Fruit fly (Drosophila melanogaster): ENCODE measurements around the gene Boh2.

Gene Boh2

dm6 chr2L:11155166-11155958, 23.5 kb upstream of the Boh2 start, which contains the start of gene CG6287:
Gene CG6287 (minus strand): TSS chr2L:11155721.
- peak; percentile 92 for TF ChIP-seq CG9948 (tag; optimal IDR thresholded peaks at IDR 0.05)
- peak; percentile 93 for TF ChIP-seq Snoo (tag; optimal IDR thresholded peaks at IDR 0.05)
- peak; percentile 97 for TF ChIP-seq Ets98B (GFP tag; IDR thresholded peaks at IDR 0.05)
- TF ChIP-seq EcR (GFP tag; optimal IDR thresholded peaks at IDR 0.05), result peak; percentile 99
- TF ChIP-seq CG8159 (tag; optimal IDR thresholded peaks at IDR 0.05), result peak; percentile 92
- peak; percentile 98 for TF ChIP-seq CG4496 (GFP tag; IDR thresholded peaks at IDR 0.05)
- peak; percentile 86 for TF ChIP-seq Pif1B (GFP tag; optimal IDR thresholded peaks at IDR 0.05)
- TF ChIP-seq CG17806 (tag; optimal IDR thresholded peaks at IDR 0.05), result peak; percentile 93
- peak; percentile 94 for TF ChIP-seq CG14655 (GFP tag; optimal IDR thresholded peaks at IDR 0.05)
- peak; percentile 81 for TF ChIP-seq fd96Ca (GFP tag; IDR thresholded peaks at IDR 0.05)
- TF ChIP-seq CG15710 (tag; optimal IDR thresholded peaks at IDR 0.05), result peak; percentile 90
- TF ChIP-seq gl (tag; optimal IDR thresholded peaks at IDR 0.05), result peak; percentile 71
- TF ChIP-seq CG8301 (tag; optimal IDR thresholded peaks at IDR 0.05), result peak; percentile 95
- TF ChIP-seq Pif1A (GFP tag; optimal IDR thresholded peaks at IDR 0.05), result peak; percentile 94
- peak; percentile 87 for TF ChIP-seq CG12605 (GFP tag; IDR thresholded peaks at IDR 0.05)
- peak; percentile 97 for TF ChIP-seq CG32121 (GFP tag; IDR thresholded peaks at IDR 0.05)
- peak; percentile 57 for TF ChIP-seq D1 (tag; optimal IDR thresholded peaks at IDR 0.05)
- peak; percentile 85 for TF ChIP-seq CG34367 (tag; optimal IDR thresholded peaks at IDR 0.05)
- TF ChIP-seq rn (GFP tag; IDR thresholded peaks at IDR 0.05), result peak; percentile 94
- no peak for TF ChIP-seq CG13204 (GFP tag; optimal IDR thresholded peaks at IDR 0.05)
- peak; percentile 87 for TF ChIP-seq CG10348 (GFP tag; IDR thresholded peaks at IDR 0.05)

- TF ChIP-seq CG17806 (tag; optimal IDR thresholded peaks at IDR 0.05) (no peak), Ets98B (GFP tag; IDR thresholded peaks at IDR 0.05) (no peak), rn (GFP tag; IDR thresholded peaks at IDR 0.05) (no peak), CG10348 (GFP tag; IDR thresholded peaks at IDR 0.05) (no peak), CG9948 (tag; optimal IDR thresholded peaks at IDR 0.05) (no peak), Pif1B (GFP tag; optimal IDR thresholded peaks at IDR 0.05) (no peak), CG14655 (GFP tag; optimal IDR thresholded peaks at IDR 0.05) (no peak), CG32121 (GFP tag; IDR thresholded peaks at IDR 0.05) (no peak), CG15710 (tag; optimal IDR thresholded peaks at IDR 0.05) (no peak), gl (tag; optimal IDR thresholded peaks at IDR 0.05) (no peak), CG4496 (GFP tag; IDR thresholded peaks at IDR 0.05) (0 out of 3 replicates have a peak, but pooled peaks have one; percentile 38), CG34367 (tag; optimal IDR thresholded peaks at IDR 0.05) (no peak), EcR (GFP tag; optimal IDR thresholded peaks at IDR 0.05) (no peak), CG12605 (GFP tag; IDR thresholded peaks at IDR 0.05) (peak; percentile 79), Snoo (tag; optimal IDR thresholded peaks at IDR 0.05) (no peak), fd96Ca (GFP tag; IDR thresholded peaks at IDR 0.05) (0 out of 3 replicates have a peak, but pooled peaks have one; percentile 29)
Measured at dm6 chr2L:11167997-11168396, 10.8 kb upstream of the Boh2 start.

dm6 chr2L:11168684-11169549, 9.9 kb upstream of the Boh2 start:
- TF ChIP-seq CG4496 (GFP tag; IDR thresholded peaks at IDR 0.05), result no peak
- TF ChIP-seq Ets98B (GFP tag; IDR thresholded peaks at IDR 0.05), result no peak
- peak; percentile 6; the same call in 1 of the 2 replicates for TF ChIP-seq CG12605 (GFP tag; IDR thresholded peaks at IDR 0.05)
- TF ChIP-seq EcR (GFP tag; optimal IDR thresholded peaks at IDR 0.05), result peak; percentile 44

- 0 out of 2 replicates have a peak, but pooled peaks have one; percentile 9 for TF ChIP-seq Ets98B (GFP tag; IDR thresholded peaks at IDR 0.05)
- no peak for TF ChIP-seq CG15710 (tag; optimal IDR thresholded peaks at IDR 0.05)
- no peak for TF ChIP-seq CG12605 (GFP tag; IDR thresholded peaks at IDR 0.05)
- TF ChIP-seq CG10348 (GFP tag; IDR thresholded peaks at IDR 0.05), result no peak
Measured at dm6 chr2L:11169904-11170303, 8.9 kb upstream of the Boh2 start.

- TF ChIP-seq Pif1B (GFP tag; optimal IDR thresholded peaks at IDR 0.05) (no peak), EcR (GFP tag; optimal IDR thresholded peaks at IDR 0.05) (no peak), CG15710 (tag; optimal IDR thresholded peaks at IDR 0.05) (no peak), fd96Ca (GFP tag; IDR thresholded peaks at IDR 0.05) (no peak), CG8301 (tag; optimal IDR thresholded peaks at IDR 0.05) (no peak), gl (tag; optimal IDR thresholded peaks at IDR 0.05) (no peak), CG17806 (tag; optimal IDR thresholded peaks at IDR 0.05) (no peak), CG10348 (GFP tag; IDR thresholded peaks at IDR 0.05) (no peak), CG8159 (tag; optimal IDR thresholded peaks at IDR 0.05) (no peak), CG4496 (GFP tag; IDR thresholded peaks at IDR 0.05) (no peak)
Measured at dm6 chr2L:11170549-11170948, 8.3 kb upstream of the Boh2 start.

Data from whole organism, pupa.